Worm (Caenorhabditis elegans) whole organism, L4 larva: Measurements from ENCODE around the gene F23H12.10.

Source experiments
- F10B5.3 ChIP-seq: sonication (generic microtip); optimal IDR thresholded peaks from 2 replicates; lab custom pipeline; 2016; ENCODE audit warnings: mild to moderate bottlenecking, missing genetic modification characterization, missing compliant biosample characterization
- F37D6.2 ChIP-seq: sonication (generic microtip); optimal IDR thresholded peaks from 2 replicates; lab custom pipeline; 2016; ENCODE audit warnings: mild to moderate bottlenecking, missing genetic modification characterization, missing compliant biosample characterization
- T20F7.1 ChIP-seq: fragments of 200-800 bp; sonication (Bioruptor generic); optimal IDR thresholded peaks from 2 replicates; lab custom pipeline; 2018; ENCODE audit warnings: mild to moderate bottlenecking, missing genetic modification characterization, missing compliant biosample characterization
- T26A8.4 ChIP-seq: fragments of 200-800 bp; sonication (Bioruptor generic); IDR thresholded peaks from 2 replicates; pipeline ENCODE4 v1.3.6; 2022; ENCODE audit warnings: missing genetic modification characterization, missing compliant biosample characterization
- Y105C5A.15 ChIP-seq: fragments of 200-800 bp; sonication (Bioruptor generic); IDR thresholded peaks from 2 replicates; pipeline ENCODE4 v1.3.6; 2022; ENCODE audit warnings: missing genetic modification characterization, missing compliant biosample characterization
- Y5F2A.4 ChIP-seq: fragments of 200-800 bp; sonication (Bioruptor generic); optimal IDR thresholded peaks from 2 replicates; lab custom pipeline; 2018; ENCODE audit warnings: mild to moderate bottlenecking, missing genetic modification characterization, missing compliant biosample characterization
- Y75B8A.6 ChIP-seq: fragments of 200-800 bp; sonication (Bioruptor generic); IDR thresholded peaks from 2 replicates; pipeline ENCODE4 v1.3.6; 2022; ENCODE audit warnings: missing genetic modification reagents, missing genetic modification characterization, missing compliant biosample characterization
- ama-1 ChIP-seq: fragments of 150-350 bp; optimal IDR thresholded peaks from 2 replicates; lab custom pipeline; 2014; ENCODE audit warnings: inconsistent platforms, mixed read lengths
- cey-2 ChIP-seq: sonication (generic microtip); optimal IDR thresholded peaks from 3 replicates; lab custom pipeline; 2017; ENCODE audit warnings: missing genetic modification characterization, mild to moderate bottlenecking, missing compliant biosample characterization, antibody characterized with exemption, borderline replicate concordance; ENCODE audit not compliant: insufficient read depth
- ctbp-1 ChIP-seq: fragments of 200-800 bp; sonication (Bioruptor generic); IDR thresholded peaks from 2 replicates; pipeline ENCODE4 v1.3.6; 2022; ENCODE audit warnings: missing genetic modification reagents, missing genetic modification characterization, missing compliant biosample characterization
- daf-12 ChIP-seq: fragments of 150-350 bp; optimal IDR thresholded peaks from 2 replicates; lab custom pipeline; 2014; ENCODE audit warnings: missing biosample characterization, missing genetic modification reagents, missing genetic modification characterization
- daf-19 ChIP-seq: fragments of 200-800 bp; sonication (Bioruptor generic); conservative IDR thresholded peaks from 2 replicates; pipeline ENCODE4 v1.3.6; 2022; ENCODE audit warnings: missing genetic modification characterization, missing compliant biosample characterization
- dmd-9 ChIP-seq: fragments of 200-800 bp; sonication (Bioruptor generic); IDR thresholded peaks from 2 replicates; pipeline ENCODE4 v1.3.6; 2022; ENCODE audit warnings: missing genetic modification reagents, missing genetic modification characterization, missing compliant biosample characterization
- duxl-1 ChIP-seq: sonication (generic microtip); optimal IDR thresholded peaks from 2 replicates; lab custom pipeline; 2016; ENCODE audit warnings: mild to moderate bottlenecking, missing genetic modification characterization, moderate library complexity, missing compliant biosample characterization; ENCODE audit not compliant: poor library complexity
- gei-8 ChIP-seq: fragments of 200-800 bp; sonication (Bioruptor generic); optimal IDR thresholded peaks from 2 replicates; lab custom pipeline; 2018; ENCODE audit warnings: mild to moderate bottlenecking, missing genetic modification characterization, missing compliant biosample characterization
- hlh-11 ChIP-seq: fragments of 200-800 bp; sonication (Bioruptor generic); optimal IDR thresholded peaks from 2 replicates; lab custom pipeline; 2018; ENCODE audit warnings: mild to moderate bottlenecking, missing genetic modification characterization, missing compliant biosample characterization
- hlh-30 ChIP-seq: sonication (generic microtip); optimal IDR thresholded peaks from 2 replicates; lab custom pipeline; 2017; ENCODE audit warnings: antibody characterized with exemption, mild to moderate bottlenecking, missing genetic modification characterization, missing compliant biosample characterization; ENCODE audit not compliant: insufficient read depth
- jun-1 ChIP-seq: fragments of 150-350 bp; optimal IDR thresholded peaks from 2 replicates; lab custom pipeline; 2014; ENCODE audit warnings: missing biosample characterization, missing genetic modification reagents, missing genetic modification characterization
- lin-1 ChIP-seq: fragments of 200-800 bp; sonication (Bioruptor generic); IDR thresholded peaks from 2 replicates; pipeline ENCODE4 v1.3.6; 2022; ENCODE audit warnings: missing genetic modification reagents, missing genetic modification characterization, missing compliant biosample characterization
- lin-13 ChIP-seq: fragments of 150-350 bp; optimal IDR thresholded peaks from 2 replicates; lab custom pipeline; 2014; ENCODE audit warnings: missing biosample characterization, missing genetic modification reagents, missing genetic modification characterization
- lin-15B ChIP-seq: fragments of 150-350 bp; sonication (generic microtip); optimal IDR thresholded peaks from 3 replicates; lab custom pipeline; 2014; ENCODE audit warnings: missing biosample characterization, missing genetic modification characterization
- lir-3 ChIP-seq: sonication (generic microtip); optimal IDR thresholded peaks from 2 replicates; lab custom pipeline; 2016; ENCODE audit warnings: mild to moderate bottlenecking, missing genetic modification characterization, missing compliant biosample characterization
- mes-2 ChIP-seq: sonication (generic microtip); optimal IDR thresholded peaks from 2 replicates; lab custom pipeline; 2016; ENCODE audit warnings: missing genotype, mild to moderate bottlenecking, missing genetic modification characterization, missing compliant biosample characterization; ENCODE audit not compliant: poor library complexity, severe bottlenecking
- nhr-11 ChIP-seq: fragments of 150-350 bp; optimal IDR thresholded peaks from 2 replicates; lab custom pipeline; 2014; ENCODE audit warnings: missing biosample characterization, missing genetic modification characterization
- nhr-111 ChIP-seq: fragments of 200-800 bp; sonication (Bioruptor generic); optimal IDR thresholded peaks from 2 replicates; lab custom pipeline; 2018; ENCODE audit warnings: mild to moderate bottlenecking, missing genetic modification characterization, missing compliant biosample characterization
- nhr-237 ChIP-seq: sonication (generic microtip); optimal IDR thresholded peaks from 2 replicates; lab custom pipeline; 2017; ENCODE audit warnings: missing biosample characterization, missing genetic modification characterization
- nhr-25 ChIP-seq: sonication (generic microtip); optimal IDR thresholded peaks from 2 replicates; lab custom pipeline; 2017; ENCODE audit warnings: missing genetic modification characterization, mild to moderate bottlenecking, missing compliant biosample characterization, antibody characterized with exemption, moderate library complexity, borderline replicate concordance; ENCODE audit not compliant: insufficient read depth
- nhr-42 ChIP-seq: fragments of 200-800 bp; sonication (Bioruptor generic); IDR thresholded peaks from 2 replicates; pipeline ENCODE4 v1.3.6; 2022; ENCODE audit warnings: missing genetic modification characterization, missing compliant biosample characterization
- nhr-48 ChIP-seq: sonication (generic microtip); optimal IDR thresholded peaks from 2 replicates; lab custom pipeline; 2016; ENCODE audit warnings: mild to moderate bottlenecking, missing genetic modification characterization, missing compliant biosample characterization
- nhr-6 ChIP-seq: fragments of 150-350 bp; optimal IDR thresholded peaks from 2 replicates; lab custom pipeline; 2014; ENCODE audit warnings: missing biosample characterization, missing genetic modification characterization
- nhr-76 ChIP-seq: fragments of 150-350 bp; optimal IDR thresholded peaks from 2 replicates; lab custom pipeline; 2014; ENCODE audit warnings: missing biosample characterization, missing genetic modification characterization
- pha-4 ChIP-seq, 2 experiments: fragments of 150-350 bp in 1 of 2; fragments of 200-800 bp in 1 of 2; sonication (Bioruptor generic) in 1 of 2; IDR thresholded peaks in 1 of 2; optimal IDR thresholded peaks in 1 of 2; 2 replicates each; pipeline versions ENCODE4 v1.3.6 to Lab custom; 2014 to 2022; ENCODE audit warnings: missing genetic modification characterization in 2 of 2, missing genetic modification reagents in 2 of 2, missing biosample characterization in 1 of 2, missing compliant biosample characterization in 1 of 2
- php-3 ChIP-seq: fragments of 200-800 bp; sonication (Bioruptor generic); IDR thresholded peaks from 2 replicates; pipeline ENCODE4 v1.3.6; 2022; ENCODE audit warnings: missing genetic modification reagents, missing genetic modification characterization, missing compliant biosample characterization
- pqm-1 ChIP-seq: sonication (generic microtip); optimal IDR thresholded peaks from 2 replicates; lab custom pipeline; 2017; ENCODE audit warnings: missing biosample characterization, missing genetic modification characterization
- saeg-2 ChIP-seq: fragments of 200-800 bp; sonication (Bioruptor generic); IDR thresholded peaks from 2 replicates; pipeline ENCODE4 v1.3.6; 2022; ENCODE audit warnings: missing genetic modification reagents, missing genetic modification characterization, missing compliant biosample characterization
- sdz-12 ChIP-seq: fragments of 200-800 bp; sonication (Bioruptor generic); optimal IDR thresholded peaks from 2 replicates; lab custom pipeline; 2018; ENCODE audit warnings: mild to moderate bottlenecking, missing genetic modification characterization, missing compliant biosample characterization
- set-16 ChIP-seq: fragments of 200-800 bp; sonication (Bioruptor generic); IDR thresholded peaks from 2 replicates; pipeline ENCODE4 v1.3.6; 2022; ENCODE audit warnings: missing genetic modification reagents, missing genetic modification characterization, missing compliant biosample characterization
- skn-1 ChIP-seq: fragments of 150-350 bp; optimal IDR thresholded peaks from 2 replicates; lab custom pipeline; 2014; ENCODE audit warnings: missing biosample characterization, missing genetic modification characterization
- snpc-4 ChIP-seq: fragments of 150-350 bp; optimal IDR thresholded peaks from 2 replicates; lab custom pipeline; 2014; ENCODE audit warnings: missing biosample characterization, missing genetic modification characterization
- tag-97 ChIP-seq: fragments of 200-800 bp; sonication (Bioruptor generic); IDR thresholded peaks from 2 replicates; pipeline ENCODE4 v1.3.6; 2022; ENCODE audit warnings: missing genetic modification characterization, missing compliant biosample characterization
- tra-1 ChIP-seq: fragments of 200-800 bp; sonication (Bioruptor generic); IDR thresholded peaks from 2 replicates; pipeline ENCODE4 v1.3.6; 2022; ENCODE audit warnings: missing genetic modification reagents, missing genetic modification characterization, missing compliant biosample characterization
- unc-130 ChIP-seq: sonication (generic microtip); optimal IDR thresholded peaks from 2 replicates; lab custom pipeline; 2016; ENCODE audit warnings: missing genetic modification reagents, missing genetic modification characterization, missing compliant biosample characterization
- unc-62 ChIP-seq, 3 experiments: fragments of 150-350 bp in 1 of 3; sonication (generic microtip); optimal IDR thresholded peaks in 2 of 3; peaks in 1 of 3; 1 replicate in 1 of 3; 2 replicates in 2 of 3; lab custom pipeline; 2014 to 2017; ENCODE audit warnings: missing biosample characterization in 3 of 3, missing genetic modification characterization in 3 of 3, missing genetic modification reagents in 3 of 3, missing genotype in 1 of 3
- vab-7 ChIP-seq: fragments of 200-800 bp; sonication (Bioruptor generic); IDR thresholded peaks from 2 replicates; pipeline ENCODE4 v1.3.6; 2022; ENCODE audit warnings: missing genetic modification reagents, missing genetic modification characterization, missing compliant biosample characterization
- zag-1 ChIP-seq: fragments of 150-350 bp; optimal IDR thresholded peaks from 2 replicates; lab custom pipeline; 2014; ENCODE audit warnings: missing biosample characterization, missing genetic modification characterization
- zip-2 ChIP-seq: fragments of 150-350 bp; optimal IDR thresholded peaks from 2 replicates; lab custom pipeline; 2014; ENCODE audit warnings: missing biosample characterization, missing genetic modification characterization
- ztf-7 ChIP-seq: fragments of 150-350 bp; optimal IDR thresholded peaks from 2 replicates; lab custom pipeline; 2014; ENCODE audit warnings: missing biosample characterization, missing genetic modification characterization

Gene F23H12.10

ce11 chrV:12343419-12343969, 30.6 kb downstream of the F23H12.10 start, which contains the start of gene tomm-20 (continued):
- TF ChIP-seq vab-7 (GFP tag; lab: Robert Waterston, UW) (0 out of 2 replicates have a peak, but pooled peaks have one; percentile 24), ama-1 (lab: Kevin White, UChicago) (peak; percentile 3), T26A8.4 (GFP tag; lab: Robert Waterston, UW) (no peak; the same call in none of the 2 replicates), skn-1 (tag; lab: Kevin White, UChicago) (no peak), php-3 (GFP tag; lab: Robert Waterston, UW) (peak; percentile 74; the same call in 1 of the 2 replicates), lir-3 (peak; percentile 16), nhr-42 (GFP tag; lab: Robert Waterston, UW) (peak; percentile 79; the same call in 1 of the 2 replicates), jun-1 (tag; lab: Kevin White, UChicago) (peak; percentile 76), unc-62 (GFP tag; optimal IDR thresholded peaks at IDR 0.05 in 1 of 2; lab: Kevin White, UChicago) (peak in 1 of 2 experiments; percentile 94), unc-62 (tag; optimal IDR thresholded peaks at IDR 0.05; lab: Kevin White, UChicago) (no peak), saeg-2 (GFP tag; lab: Robert Waterston, UW) (0 out of 2 replicates have a peak, but pooled peaks have one; percentile 60), daf-12 (no peak), tag-97 (GFP tag; lab: Robert Waterston, UW) (no peak), nhr-237 (tag; lab: Kevin White, UChicago) (no peak), set-16 (GFP tag; lab: Robert Waterston, UW) (no peak), lin-1 (no peak; the same call in 1 of the 2 replicates), sdz-12 (GFP tag; lab: Kevin White, UChicago) (no peak), T20F7.1 (GFP tag; lab: Kevin White, UChicago) (peak; percentile 92), pqm-1 (tag; lab: Kevin White, UChicago) (no peak), duxl-1 (tag; lab: Kevin White, UChicago) (peak; percentile 84), ztf-7 (peak; percentile 91), gei-8 (GFP tag; lab: Kevin White, UChicago) (no peak), unc-130 (GFP tag; lab: Kevin White, UChicago) (peak; percentile 4), dmd-9 (GFP tag; lab: Robert Waterston, UW) (no peak), zag-1 (tag; lab: Kevin White, UChicago) (no peak), nhr-48 (peak; percentile 80), snpc-4 (tag; lab: Kevin White, UChicago) (peak; percentile 29), mes-2 (tag; lab: Kevin White, UChicago) (peak; percentile 95), zip-2 (tag; lab: Kevin White, UChicago) (peak; percentile 37), nhr-25 (peak; percentile 82), Y5F2A.4 (GFP tag; lab: Kevin White, UChicago) (no peak), nhr-76 (peak; percentile 44), hlh-11 (peak; percentile 88), F10B5.3 (tag; lab: Kevin White, UChicago) (peak; percentile 72), lin-15B (tag; lab: Kevin White, UChicago) (peak; percentile 50), daf-19 (peak; percentile 66), cey-2 (no peak), tra-1 (peak; percentile 89), nhr-111 (GFP tag; lab: Kevin White, UChicago) (no peak), nhr-11 (peak; percentile 81), pha-4 (GFP tag; IDR thresholded peaks at IDR 0.05; lab: Robert Waterston, UW) (peak; percentile 77; the same call in 1 of the 2 replicates), pha-4 (tag; optimal IDR thresholded peaks at IDR 0.05; lab: Kevin White, UChicago) (no peak), nhr-6 (tag; lab: Kevin White, UChicago) (peak; percentile 100), ctbp-1 (GFP tag; lab: Robert Waterston, UW) (peak; percentile 79; the same call in 1 of the 2 replicates), F37D6.2 (tag; lab: Kevin White, UChicago) (peak; percentile 79), hlh-30 (tag; lab: Kevin White, UChicago) (peak; percentile 82), lin-13 (GFP tag; lab: Kevin White, UChicago) (peak; percentile 71), Y105C5A.15 (GFP tag; lab: Robert Waterston, UW) (no peak), Y75B8A.6 (no peak)
